Worm (Caenorhabditis elegans) whole organism, late embryonic: ENCODE results near the gene M03C11.3.

Source experiments
- K02D7.2 ChIP-seq: sonication (generic microtip); optimal IDR thresholded peaks from 2 replicates; lab custom pipeline; 2017; ENCODE audit warnings: mild to moderate bottlenecking, missing genetic modification characterization, missing compliant biosample characterization
- K09A11.1 ChIP-seq: sonication (generic microtip); optimal IDR thresholded peaks from 2 replicates; lab custom pipeline; 2017; ENCODE audit warnings: antibody characterized with exemption, mild to moderate bottlenecking, missing genetic modification characterization, missing compliant biosample characterization; ENCODE audit not compliant: insufficient read depth
- Y22D7AL.16 ChIP-seq: sonication (generic microtip); optimal IDR thresholded peaks from 2 replicates; lab custom pipeline; 2016; ENCODE audit warnings: missing genetic modification characterization, missing compliant biosample characterization
- ahr-1 ChIP-seq: sonication (generic microtip); optimal IDR thresholded peaks from 2 replicates; lab custom pipeline; 2016; ENCODE audit warnings: missing genetic modification characterization, missing compliant biosample characterization
- ama-1 ChIP-seq: fragments of 150-350 bp; optimal IDR thresholded peaks from 2 replicates; lab custom pipeline; 2014
- ceh-14 ChIP-seq: sonication (generic microtip); optimal IDR thresholded peaks from 2 replicates; lab custom pipeline; 2016; ENCODE audit warnings: missing genotype, missing genetic modification characterization, missing compliant biosample characterization
- ceh-18 ChIP-seq: sonication (generic microtip); optimal IDR thresholded peaks from 2 replicates; lab custom pipeline; 2016; ENCODE audit warnings: missing genetic modification characterization, missing compliant biosample characterization
- ceh-2 ChIP-seq: sonication (generic microtip); optimal IDR thresholded peaks from 2 replicates; lab custom pipeline; 2016; ENCODE audit warnings: missing genotype, missing genetic modification characterization, missing compliant biosample characterization
- ceh-22 ChIP-seq: sonication (generic microtip); optimal IDR thresholded peaks from 2 replicates; lab custom pipeline; 2017; ENCODE audit warnings: missing biosample characterization, missing genetic modification characterization
- ceh-45 ChIP-seq: fragments of 200-800 bp; sonication (Bioruptor generic); IDR thresholded peaks from 2 replicates; pipeline ENCODE4 v1.3.6; 2022; ENCODE audit warnings: missing genetic modification reagents, missing genetic modification characterization, missing compliant biosample characterization
- ceh-48 ChIP-seq: sonication (generic microtip); optimal IDR thresholded peaks from 2 replicates; lab custom pipeline; 2016; ENCODE audit warnings: missing genetic modification characterization, inconsistent platforms, missing compliant biosample characterization
- ceh-6 ChIP-seq: fragments of 200-800 bp; sonication (Bioruptor generic); optimal IDR thresholded peaks from 2 replicates; lab custom pipeline; 2018; ENCODE audit warnings: mild to moderate bottlenecking, missing genetic modification characterization, missing compliant biosample characterization
- ceh-9 ChIP-seq: sonication (generic microtip); optimal IDR thresholded peaks from 2 replicates; lab custom pipeline; 2016; ENCODE audit warnings: mild to moderate bottlenecking, missing genetic modification characterization, inconsistent platforms, missing compliant biosample characterization
- dmd-4 ChIP-seq: sonication (generic microtip); optimal IDR thresholded peaks from 2 replicates; lab custom pipeline; 2016; ENCODE audit warnings: borderline replicate concordance, missing genetic modification characterization, missing compliant biosample characterization
- dve-1 ChIP-seq: sonication (generic microtip); optimal IDR thresholded peaks from 2 replicates; lab custom pipeline; 2017; ENCODE audit warnings: antibody characterized with exemption, mild to moderate bottlenecking, missing genetic modification characterization, missing compliant biosample characterization
- elt-2 ChIP-seq: sonication (generic microtip); optimal IDR thresholded peaks from 2 replicates; lab custom pipeline; 2016; ENCODE audit warnings: missing genetic modification reagents, missing genetic modification characterization, missing compliant biosample characterization
- elt-4 ChIP-seq: sonication (generic microtip); optimal IDR thresholded peaks from 2 replicates; lab custom pipeline; 2016; ENCODE audit warnings: missing genetic modification characterization, missing compliant biosample characterization
- eyg-1 ChIP-seq: sonication (generic microtip); optimal IDR thresholded peaks from 2 replicates; lab custom pipeline; 2016; ENCODE audit warnings: missing genotype, missing genetic modification characterization, missing compliant biosample characterization
- fax-1 ChIP-seq: sonication (generic microtip); optimal IDR thresholded peaks from 2 replicates; lab custom pipeline; 2016; ENCODE audit warnings: missing genotype, missing genetic modification characterization, missing compliant biosample characterization
- fkh-6 ChIP-seq: sonication (generic microtip); optimal IDR thresholded peaks from 2 replicates; lab custom pipeline; 2016; ENCODE audit warnings: missing genetic modification characterization, missing compliant biosample characterization
- gmeb-2 ChIP-seq: sonication (generic microtip); optimal IDR thresholded peaks from 2 replicates; lab custom pipeline; 2016; ENCODE audit warnings: missing genetic modification characterization, inconsistent platforms, missing compliant biosample characterization
- hlh-13 ChIP-seq: fragments of 200-800 bp; sonication (Bioruptor generic); optimal IDR thresholded peaks from 2 replicates; lab custom pipeline; 2018; ENCODE audit warnings: mild to moderate bottlenecking, missing genetic modification characterization, missing compliant biosample characterization
- hlh-15 ChIP-seq: sonication (generic microtip); optimal IDR thresholded peaks from 2 replicates; lab custom pipeline; 2016; ENCODE audit warnings: missing genetic modification characterization, missing compliant biosample characterization
- hlh-30 ChIP-seq: sonication (generic microtip); optimal IDR thresholded peaks from 2 replicates; lab custom pipeline; 2017; ENCODE audit warnings: antibody characterized with exemption, missing genetic modification characterization, missing compliant biosample characterization; ENCODE audit not compliant: insufficient read depth
- hlh-6 ChIP-seq: sonication (generic microtip); optimal IDR thresholded peaks from 2 replicates; lab custom pipeline; 2016; ENCODE audit warnings: missing genotype, missing genetic modification characterization, missing compliant biosample characterization
- hlh-8 ChIP-seq: sonication (generic microtip); optimal IDR thresholded peaks from 2 replicates; lab custom pipeline; 2016; ENCODE audit warnings: missing genotype, missing genetic modification characterization, missing compliant biosample characterization
- lin-11 ChIP-seq: fragments of 200-800 bp; sonication (Bioruptor generic); optimal IDR thresholded peaks from 2 replicates; lab custom pipeline; 2018; ENCODE audit warnings: mild to moderate bottlenecking, missing genetic modification characterization, missing compliant biosample characterization
- madf-2 ChIP-seq: sonication (generic microtip); optimal IDR thresholded peaks from 2 replicates; lab custom pipeline; 2017; ENCODE audit warnings: missing genetic modification characterization, missing compliant biosample characterization
- nhr-11 ChIP-seq: fragments of 150-350 bp; optimal IDR thresholded peaks from 2 replicates; lab custom pipeline; 2014; ENCODE audit warnings: missing biosample characterization, missing genetic modification characterization
- nhr-232 ChIP-seq: sonication (generic microtip); optimal IDR thresholded peaks from 2 replicates; lab custom pipeline; 2016; ENCODE audit warnings: missing genetic modification characterization, missing compliant biosample characterization
- npax-4 ChIP-seq: sonication (generic microtip); optimal IDR thresholded peaks from 2 replicates; lab custom pipeline; 2016; ENCODE audit warnings: missing genetic modification characterization, missing compliant biosample characterization
- pag-3 ChIP-seq: sonication (generic microtip); optimal IDR thresholded peaks from 2 replicates; lab custom pipeline; 2016; ENCODE audit warnings: missing compliant biosample characterization, missing genetic modification characterization, borderline replicate concordance
- pat-9 ChIP-seq: fragments of 200-800 bp; sonication (Bioruptor generic); optimal IDR thresholded peaks from 2 replicates; lab custom pipeline; 2018; ENCODE audit warnings: mild to moderate bottlenecking, missing genetic modification characterization, moderate library complexity, missing compliant biosample characterization
- pha-4 ChIP-seq: fragments of 150-350 bp; optimal IDR thresholded peaks from 2 replicates; lab custom pipeline; 2018; ENCODE audit warnings: missing biosample characterization, missing genetic modification reagents, missing genetic modification characterization
- pqm-1 ChIP-seq: sonication (generic microtip); optimal IDR thresholded peaks from 2 replicates; lab custom pipeline; 2016; ENCODE audit warnings: missing genetic modification characterization, missing compliant biosample characterization
- pros-1 ChIP-seq: fragments of 150-350 bp; optimal IDR thresholded peaks from 2 replicates; lab custom pipeline; 2014; ENCODE audit warnings: missing biosample characterization, missing genetic modification reagents, missing genetic modification characterization
- ref-2 ChIP-seq: sonication (generic microtip); optimal IDR thresholded peaks from 2 replicates; lab custom pipeline; 2016; ENCODE audit warnings: missing genetic modification characterization, missing compliant biosample characterization
- rnt-1 ChIP-seq: sonication (generic microtip); optimal IDR thresholded peaks from 2 replicates; lab custom pipeline; 2016; ENCODE audit warnings: missing genetic modification characterization, missing compliant biosample characterization
- sox-2 ChIP-seq: fragments of 200-800 bp; sonication (Bioruptor generic); IDR thresholded peaks from 2 replicates; pipeline ENCODE4 v1.3.6; 2022; ENCODE audit warnings: missing genetic modification reagents, missing genetic modification characterization, missing compliant biosample characterization
- sox-4 ChIP-seq: sonication (generic microtip); optimal IDR thresholded peaks from 2 replicates; lab custom pipeline; 2017; ENCODE audit warnings: mild to moderate bottlenecking, missing genetic modification characterization, inconsistent platforms, missing compliant biosample characterization
- syd-9 ChIP-seq: sonication (generic microtip); optimal IDR thresholded peaks from 2 replicates; lab custom pipeline; 2016; ENCODE audit warnings: mild to moderate bottlenecking, missing genetic modification characterization, moderate library complexity, missing compliant biosample characterization
- tbx-7 ChIP-seq: sonication (generic microtip); optimal IDR thresholded peaks from 2 replicates; lab custom pipeline; 2016; ENCODE audit warnings: missing genotype, missing genetic modification characterization, missing compliant biosample characterization
- ttx-3 ChIP-seq: sonication (generic microtip); optimal IDR thresholded peaks from 2 replicates; lab custom pipeline; 2016; ENCODE audit warnings: missing genetic modification reagents, missing genetic modification characterization, missing compliant biosample characterization
- unc-3 ChIP-seq, 2 experiments: fragments of 200-800 bp in 1 of 2; sonication (Bioruptor generic) in 1 of 2; sonication (generic microtip) in 1 of 2; conservative IDR thresholded peaks in 1 of 2; optimal IDR thresholded peaks in 1 of 2; 2 replicates each; pipeline versions ENCODE4 v1.3.6 to Lab custom; 2016 to 2022; ENCODE audit warnings: missing compliant biosample characterization in 2 of 2, missing genetic modification characterization in 2 of 2, missing genetic modification reagents in 1 of 2
- unc-55 ChIP-seq: sonication (generic microtip); optimal IDR thresholded peaks from 2 replicates; lab custom pipeline; 2017; ENCODE audit warnings: missing biosample characterization, missing genetic modification reagents, missing genetic modification characterization
- unc-86 ChIP-seq: sonication (generic microtip); optimal IDR thresholded peaks from 2 replicates; lab custom pipeline; 2016; ENCODE audit warnings: missing genetic modification characterization, missing compliant biosample characterization
- zip-5 ChIP-seq: sonication (generic microtip); optimal IDR thresholded peaks from 2 replicates; lab custom pipeline; 2016; ENCODE audit warnings: missing genetic modification characterization, missing compliant biosample characterization
- ztf-16 ChIP-seq: sonication (generic microtip); optimal IDR thresholded peaks from 2 replicates; lab custom pipeline; 2017; ENCODE audit warnings: missing genetic modification characterization, missing compliant biosample characterization

Gene M03C11.3

ce11 chrIII:10460427-10461163 is 55.7 kb downstream of the M03C11.3 start, which contains the start of gene ecps-1 (continued):
- TF ChIP-seq ceh-6 (GFP tag; lab: Kevin White, UChicago) (no peak), ceh-48 (tag; lab: Kevin White, UChicago) (peak; percentile 8), lin-11 (no peak), nhr-232 (tag; lab: Kevin White, UChicago) (no peak), fkh-6 (tag; lab: Kevin White, UChicago) (peak; percentile 39), ceh-2 (tag; lab: Kevin White, UChicago) (peak; percentile 87), ztf-16 (tag; lab: Kevin White, UChicago) (peak; percentile 42), elt-4 (tag; lab: Kevin White, UChicago) (no peak), ahr-1 (peak; percentile 45), hlh-15 (tag; lab: Kevin White, UChicago) (peak; percentile 21), ttx-3 (tag; lab: Kevin White, UChicago) (no peak), Y22D7AL.16 (tag; lab: Kevin White, UChicago) (no peak), tbx-7 (tag; lab: Kevin White, UChicago) (peak; percentile 93), ceh-9 (tag; lab: Kevin White, UChicago) (no peak), pag-3 (tag; lab: Kevin White, UChicago) (no peak), sox-4 (tag; lab: Kevin White, UChicago) (no peak), K02D7.2 (tag; lab: Kevin White, UChicago) (no peak), unc-3 (GFP tag; conservative IDR thresholded peaks at IDR 0.05; lab: Robert Waterston, UW) (peak; percentile 44; the same call in 1 of the 2 replicates), unc-3 (tag; optimal IDR thresholded peaks at IDR 0.05; lab: Kevin White, UChicago) (no peak), dmd-4 (peak; percentile 28), ama-1 (lab: Kevin White, UChicago) (no peak), ref-2 (tag; lab: Kevin White, UChicago) (peak; percentile 93), hlh-30 (tag; lab: Kevin White, UChicago) (no peak), hlh-6 (tag; lab: Kevin White, UChicago) (no peak), pha-4 (tag; lab: Kevin White, UChicago) (no peak), pat-9 (no peak), syd-9 (tag; lab: Kevin White, UChicago) (no peak), sox-2 (GFP tag; lab: Robert Waterston, UW) (no peak), unc-55 (GFP tag; lab: Kevin White, UChicago) (peak; percentile 15), pros-1 (no peak), hlh-8 (tag; lab: Kevin White, UChicago) (peak; percentile 42), eyg-1 (no peak), ceh-18 (tag; lab: Kevin White, UChicago) (peak; percentile 30), zip-5 (tag; lab: Kevin White, UChicago) (peak; percentile 89), dve-1 (tag; lab: Kevin White, UChicago) (peak; percentile 23), K09A11.1 (no peak), rnt-1 (peak; percentile 94), madf-2 (tag; lab: Kevin White, UChicago) (no peak), npax-4 (tag; lab: Kevin White, UChicago) (no peak), hlh-13 (no peak), pqm-1 (tag; lab: Kevin White, UChicago) (peak; percentile 70), elt-2 (tag; lab: Kevin White, UChicago) (no peak), ceh-22 (tag; lab: Kevin White, UChicago) (no peak), nhr-11 (tag; lab: Kevin White, UChicago) (no peak), ceh-45 (GFP tag; lab: Robert Waterston, UW) (0 out of 2 replicates have a peak, but pooled peaks have one; percentile 32), ceh-14 (tag; lab: Kevin White, UChicago) (peak; percentile 78), fax-1 (tag; lab: Kevin White, UChicago) (peak; percentile 88), unc-86 (tag; lab: Kevin White, UChicago) (peak; percentile 56), gmeb-2 (tag; lab: Kevin White, UChicago) (no peak)
